Fruit fly (Drosophila melanogaster) Kc167 (cell line): ENCODE data around the gene Ziz.

Experiments
- Myc ChIP-seq: fragments of >200 bp; optimal IDR thresholded peaks from 2 replicates; lab custom pipeline; 2017; ENCODE audit warnings: missing external identifiers
- Sin3A ChIP-seq: fragments of >200 bp; optimal IDR thresholded peaks from 2 replicates; lab custom pipeline; 2018; ENCODE audit warnings: missing external identifiers
- h ChIP-seq: fragments of >200 bp; optimal IDR thresholded peaks from 3 replicates; lab custom pipeline; 2018; ENCODE audit warnings: missing external identifiers
- insv ChIP-seq: fragments of >200 bp; optimal IDR thresholded peaks from 3 replicates; lab custom pipeline; 2018; ENCODE audit warnings: missing external identifiers
- psq ChIP-seq: fragments of >200 bp; optimal IDR thresholded peaks from 2 replicates; lab custom pipeline; 2017; ENCODE audit warnings: missing external identifiers
- ttk ChIP-seq: sonication (Bioruptor generic); optimal IDR thresholded peaks from 2 replicates; lab custom pipeline; 2017; ENCODE audit warnings: missing external identifiers

Ziz gene

DNA sequence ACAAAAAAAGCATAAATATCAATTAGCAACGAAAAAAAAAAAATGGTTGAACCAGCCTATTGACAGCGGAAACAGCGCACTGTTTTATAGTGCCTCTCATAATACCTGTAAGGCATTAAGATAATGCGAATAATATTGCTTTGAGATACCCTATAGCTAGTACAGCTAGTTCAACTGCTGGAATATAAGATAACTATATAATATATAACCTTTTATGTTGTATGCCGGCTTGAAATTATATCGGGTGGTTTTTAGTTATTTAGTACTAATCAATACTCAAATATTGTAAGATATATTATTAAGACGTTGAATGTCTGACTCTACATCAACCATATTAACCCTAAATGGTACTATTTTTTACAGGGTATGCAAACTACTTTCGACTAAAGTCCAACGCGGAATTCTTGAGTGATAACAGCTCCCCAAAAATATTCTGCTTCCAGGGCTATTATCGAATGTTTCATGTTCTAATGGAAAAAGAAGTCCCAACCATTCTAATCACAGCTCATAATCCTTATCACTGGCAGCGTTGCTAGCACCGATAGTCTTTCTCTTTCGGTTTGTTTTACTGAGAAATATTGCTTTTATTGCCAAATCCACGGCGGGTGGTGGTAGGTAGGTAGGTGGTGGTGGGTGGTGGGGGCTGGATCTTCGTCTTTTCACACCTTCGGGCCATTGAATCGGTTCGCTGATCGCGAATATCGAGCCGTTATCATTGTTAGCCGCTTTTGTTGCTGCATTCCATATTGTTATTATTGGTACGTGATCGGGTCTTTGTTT is 62.0 kb downstream of the Ziz start:
- TF ChIP-seq ttk (lab: Kevin White, UChicago) (no peak), h (no peak), Myc (lab: Kevin White, UChicago) (no peak), Sin3A (lab: Kevin White, UChicago) (no peak), psq (lab: Kevin White, UChicago) (no peak), insv (lab: Kevin White, UChicago) (no peak)

DNA sequence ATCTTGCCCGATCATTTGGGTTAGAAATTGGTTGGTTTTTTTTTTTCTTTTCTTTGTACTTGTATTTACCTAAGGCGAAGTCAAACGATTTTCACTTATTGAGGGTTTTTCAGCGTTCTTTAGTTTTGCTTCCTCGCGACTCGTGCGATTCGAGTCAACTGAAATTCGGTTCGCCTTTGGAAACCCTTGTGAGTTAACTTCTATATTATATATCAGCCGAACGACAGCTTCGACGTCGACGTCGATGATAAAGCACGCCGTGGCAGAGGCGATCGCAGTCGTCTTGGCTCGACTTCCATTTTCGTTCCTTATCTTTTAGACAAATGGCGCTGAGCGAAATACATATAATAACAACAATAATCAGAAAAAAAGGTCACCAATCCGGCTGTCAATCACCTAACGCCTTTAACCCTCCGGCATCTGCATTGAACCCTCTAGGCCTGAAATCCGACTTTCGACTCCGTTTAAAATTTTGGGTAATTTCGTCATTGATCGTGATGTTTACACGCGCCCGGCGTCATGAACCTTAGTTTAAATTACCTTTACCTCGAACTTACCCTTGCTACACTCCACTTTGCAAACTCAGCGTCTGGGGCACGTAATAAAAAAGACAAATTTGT is 62.7 kb downstream of the Ziz start, which contains the start of gene CG5958:
Gene CG5958, minus strand, starts transcription at position 180 of the 620 bp plus-strand sequence.
- TF ChIP-seq h (no peak), ttk (lab: Kevin White, UChicago) (no peak)

DNA sequence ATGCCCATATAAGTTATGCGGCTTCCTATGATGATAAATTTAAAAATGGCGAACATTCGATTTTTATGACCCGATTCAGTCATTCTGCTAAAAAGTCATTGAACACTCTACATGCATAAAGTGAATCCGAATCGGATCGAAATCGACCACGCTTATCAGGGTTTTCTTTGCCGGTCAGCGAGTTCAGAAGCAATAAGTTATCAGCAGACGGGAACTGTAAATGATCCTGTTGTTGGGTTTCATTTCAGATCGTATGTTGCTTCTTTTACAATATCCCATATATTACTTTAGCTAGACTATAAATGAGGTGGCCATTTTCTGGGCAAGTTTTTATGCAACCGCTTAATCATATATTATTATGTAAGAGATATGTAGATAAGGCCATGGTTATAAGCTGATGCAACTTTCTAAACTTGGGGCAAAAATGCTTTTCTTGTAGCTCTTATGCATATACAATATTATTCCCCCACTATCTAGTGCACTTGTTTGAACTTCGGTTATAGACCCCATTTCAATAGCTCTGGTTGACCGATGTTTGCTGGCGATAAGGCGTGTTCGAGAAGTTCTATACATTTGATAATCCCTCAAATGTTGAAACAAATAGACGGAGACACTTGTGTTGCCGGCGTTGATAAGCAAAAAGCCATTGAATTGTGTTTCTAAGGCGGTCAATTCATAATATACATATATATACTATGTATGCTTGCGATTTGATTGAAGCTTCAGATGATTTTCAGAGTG is 64.1 kb downstream of the Ziz start:
- TF ChIP-seq ttk (lab: Kevin White, UChicago) (no peak), psq (lab: Kevin White, UChicago) (no peak), Myc (lab: Kevin White, UChicago) (no peak), Sin3A (lab: Kevin White, UChicago) (no peak), insv (lab: Kevin White, UChicago) (no peak), h (no peak)

DNA sequence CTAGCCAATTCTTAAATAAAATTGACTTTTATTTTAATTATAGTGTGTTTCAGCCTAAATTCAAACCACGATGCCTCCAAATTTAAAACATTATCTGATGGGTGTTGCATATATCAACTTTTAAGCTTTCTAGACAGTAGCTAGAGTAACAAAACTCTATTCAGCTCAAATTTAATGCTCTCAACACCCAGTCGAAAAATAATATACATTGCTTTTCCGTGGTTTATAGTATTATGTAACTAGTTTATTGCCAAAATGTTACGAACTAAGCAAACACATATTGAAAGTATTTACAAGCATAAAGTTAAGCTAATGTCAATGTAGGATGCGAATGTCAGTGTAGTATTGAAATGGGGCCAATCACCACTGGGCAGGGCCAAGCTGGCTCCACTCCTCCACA is 65.8 kb downstream of the Ziz start:
- TF ChIP-seq insv (lab: Kevin White, UChicago) = no peak
- no peak for TF ChIP-seq h
- no peak for TF ChIP-seq Sin3A (lab: Kevin White, UChicago)
- TF ChIP-seq ttk (lab: Kevin White, UChicago) = no peak
- TF ChIP-seq psq (lab: Kevin White, UChicago) = no peak
- no peak for TF ChIP-seq Myc (lab: Kevin White, UChicago)

DNA sequence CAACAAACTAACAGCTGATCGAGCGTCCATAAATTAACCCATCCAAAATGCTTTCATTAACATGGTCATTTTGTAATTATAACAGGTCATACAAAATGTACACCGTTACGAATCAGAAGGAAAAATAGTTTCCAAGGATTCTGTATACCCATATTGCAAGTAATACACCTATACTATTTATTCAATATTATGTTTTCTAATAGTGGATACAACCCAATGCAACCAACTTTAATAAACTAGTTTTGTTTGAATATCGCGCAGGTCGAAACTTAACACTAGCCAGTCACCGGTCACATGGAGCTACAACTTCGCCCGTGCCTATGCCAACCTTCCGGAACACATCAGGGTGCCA is 68.3 kb downstream of the Ziz start:
- TF ChIP-seq Myc (lab: Kevin White, UChicago) = no peak
- no peak for TF ChIP-seq Sin3A (lab: Kevin White, UChicago)
- no peak for TF ChIP-seq h
- no peak for TF ChIP-seq insv (lab: Kevin White, UChicago)
- no peak for TF ChIP-seq psq (lab: Kevin White, UChicago)

DNA sequence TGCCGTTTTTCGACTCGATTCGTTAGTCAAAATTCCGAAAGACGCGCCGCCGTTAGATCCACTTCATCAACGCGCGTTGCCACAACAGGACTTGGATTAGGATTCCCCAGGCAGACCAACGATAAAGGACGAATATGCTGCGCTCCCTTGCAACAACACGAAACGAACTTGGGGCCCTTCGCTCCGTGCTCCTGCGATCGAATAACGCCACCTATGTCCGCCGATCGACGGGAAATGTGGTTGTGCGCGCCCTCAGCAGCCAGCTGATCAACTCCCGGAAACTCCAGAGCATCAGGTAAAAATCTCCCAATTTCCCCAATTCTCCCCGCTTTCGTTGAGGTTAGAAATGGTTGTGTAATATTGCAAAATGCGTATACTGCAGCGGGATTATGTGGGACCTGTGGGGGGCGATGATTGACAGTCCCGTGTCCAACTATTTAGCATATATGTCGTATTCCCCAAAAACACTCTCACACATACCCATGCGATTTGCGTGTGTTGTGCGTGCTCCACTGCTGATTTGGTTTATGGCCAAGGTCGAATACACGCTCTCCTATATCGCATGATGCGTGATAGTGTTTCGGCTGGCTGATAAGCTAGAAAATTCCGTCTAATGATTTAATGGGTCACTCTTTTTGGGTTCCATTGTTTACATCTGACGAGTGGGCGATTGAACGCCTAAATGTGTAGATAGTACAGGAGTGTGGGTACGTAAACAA is 68.9 kb downstream of the Ziz start:
- TF ChIP-seq ttk (lab: Kevin White, UChicago) = no peak
- TF ChIP-seq Sin3A (lab: Kevin White, UChicago) = no peak
- no peak for TF ChIP-seq Myc (lab: Kevin White, UChicago)
- no peak for TF ChIP-seq insv (lab: Kevin White, UChicago)
- TF ChIP-seq h = no peak
- no peak for TF ChIP-seq psq (lab: Kevin White, UChicago)

DNA sequence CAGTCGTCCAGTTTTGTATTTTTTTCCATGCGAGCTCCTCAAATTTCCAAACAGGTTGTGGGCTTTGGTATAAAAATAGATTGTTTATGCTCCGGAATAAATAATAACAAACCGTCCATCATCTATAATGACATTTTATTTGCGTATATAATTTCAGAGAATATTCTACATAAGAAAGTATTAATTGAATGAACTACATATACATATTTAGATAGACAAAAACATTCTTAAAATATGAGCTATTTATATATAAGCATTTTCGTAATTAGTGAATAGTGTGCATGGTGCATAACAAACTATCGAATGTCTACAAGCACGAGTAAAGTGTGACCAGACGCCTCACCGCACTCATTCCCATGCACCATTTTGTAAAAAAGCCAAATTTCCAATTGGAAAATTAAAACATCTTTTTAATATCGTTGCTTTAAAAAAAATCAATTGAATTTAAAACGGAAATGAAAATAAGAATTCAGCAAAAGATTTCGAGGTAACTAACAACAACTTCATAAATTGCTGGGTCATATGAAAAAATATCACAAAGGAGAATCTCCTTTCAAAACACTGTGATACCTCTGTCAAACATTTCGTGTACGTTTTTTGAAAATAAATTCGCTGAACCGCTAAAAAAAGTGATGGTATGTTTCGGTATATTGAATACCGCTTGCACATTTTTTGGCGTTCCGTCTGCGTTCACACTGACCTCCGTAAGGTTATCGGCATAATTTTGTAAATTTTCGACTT is 69.6 kb downstream of the Ziz start, which contains the start of gene muc:
Gene muc, plus strand, starts transcription at position 541 of the 741 bp plus-strand sequence.
- TF ChIP-seq ttk (lab: Kevin White, UChicago) (no peak), insv (lab: Kevin White, UChicago) (no peak), Sin3A (lab: Kevin White, UChicago) (no peak), Myc (lab: Kevin White, UChicago) (no peak), psq (lab: Kevin White, UChicago) (no peak), h (no peak)

DNA sequence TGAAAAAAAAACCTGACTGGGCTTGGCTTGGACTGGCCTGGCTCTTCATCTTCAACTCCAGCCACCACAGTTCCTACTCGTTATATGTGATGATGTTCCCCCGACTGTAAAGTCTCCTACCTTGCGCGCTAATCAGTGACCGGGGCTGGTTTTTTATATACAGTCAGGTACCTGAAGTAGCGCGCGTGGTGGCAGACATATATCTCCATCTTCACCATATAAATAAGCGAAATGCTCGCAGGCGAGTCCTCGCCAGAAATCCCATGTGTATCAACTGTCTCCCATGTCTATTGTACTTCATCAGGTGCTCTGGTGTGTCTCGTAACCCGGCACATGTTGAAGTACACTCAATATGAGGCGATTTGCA is 70.4 kb downstream of the Ziz start:
- TF ChIP-seq Sin3A (lab: Kevin White, UChicago) (no peak), Myc (lab: Kevin White, UChicago) (no peak), ttk (lab: Kevin White, UChicago) (no peak), psq (lab: Kevin White, UChicago) (no peak), insv (lab: Kevin White, UChicago) (no peak), h (no peak)

DNA sequence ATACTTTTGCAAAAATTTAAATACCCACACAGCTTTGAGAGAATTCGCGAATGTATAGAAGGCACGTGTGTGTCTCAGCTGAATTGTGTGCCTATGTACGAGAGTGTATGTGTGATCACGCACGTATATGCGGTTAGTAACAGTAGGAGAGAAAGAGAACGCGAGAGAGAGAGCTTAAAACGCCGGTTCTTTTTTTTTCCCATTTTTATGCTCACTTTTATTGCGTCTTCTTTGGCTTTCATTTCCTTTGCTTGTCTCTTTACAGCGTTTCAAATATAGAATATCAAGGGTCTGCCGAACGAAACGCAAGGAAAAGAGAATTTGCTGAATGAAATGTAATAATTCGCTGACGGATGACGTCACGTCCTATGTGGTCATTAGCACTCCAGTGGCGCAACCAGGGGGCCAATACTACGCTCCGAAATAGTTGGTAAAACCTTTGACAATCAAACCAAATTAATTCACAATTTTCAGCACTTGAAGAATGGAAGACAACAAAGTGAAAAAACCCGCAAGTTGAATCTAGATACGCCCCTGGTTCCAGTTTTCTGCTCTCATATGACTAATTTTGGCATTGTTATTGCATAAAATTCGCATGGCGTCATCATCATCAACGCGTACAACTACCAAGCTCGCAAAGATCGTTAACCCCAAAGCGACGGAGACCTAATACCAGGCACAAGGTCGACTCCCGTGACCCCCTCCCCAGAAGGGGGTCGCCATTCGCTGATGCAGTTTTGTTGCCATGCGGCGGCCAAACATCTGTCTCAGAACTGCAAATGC is 71.0 kb downstream of the Ziz start:
- TF ChIP-seq Sin3A (lab: Kevin White, UChicago) (no peak), h (no peak), insv (lab: Kevin White, UChicago) (no peak), ttk (lab: Kevin White, UChicago) (no peak), psq (lab: Kevin White, UChicago) (no peak), Myc (lab: Kevin White, UChicago) (no peak)

DNA sequence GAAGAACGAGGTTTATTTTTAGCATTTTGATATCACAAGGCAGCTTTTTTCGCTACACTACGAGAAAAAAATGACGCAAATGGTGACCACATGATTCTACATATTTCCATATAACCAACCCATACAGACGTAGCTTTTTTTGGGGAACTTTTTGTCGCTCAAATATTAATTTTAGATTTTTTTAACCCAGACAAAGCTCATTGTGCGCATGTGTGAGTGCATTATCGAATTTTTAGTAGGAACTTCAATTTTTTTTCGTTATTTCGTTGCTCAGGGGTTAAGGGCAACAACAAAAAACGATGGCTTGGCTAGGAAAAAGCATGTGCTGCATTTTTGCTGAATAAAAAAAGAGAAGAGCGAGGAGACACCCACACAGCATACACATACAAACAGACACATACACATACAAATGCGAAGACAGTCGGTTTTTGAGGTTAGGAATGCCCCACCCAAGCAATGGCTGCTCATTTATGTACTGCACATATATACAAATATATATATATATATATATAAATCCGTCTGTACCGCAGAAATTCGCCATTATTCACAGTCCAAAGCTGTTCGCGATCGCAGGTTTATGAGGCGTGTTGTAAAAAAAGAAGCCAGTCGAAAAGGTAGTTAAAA is 71.7 kb downstream of the Ziz start:
- no peak for TF ChIP-seq Myc (lab: Kevin White, UChicago)
- no peak for TF ChIP-seq insv (lab: Kevin White, UChicago)
- TF ChIP-seq h = no peak
